Fruit fly (Drosophila melanogaster) whole organism, embryonic: Measurements from ENCODE around the gene ImpL1.

Source experiments
- Atf3 ChIP-seq: fragments of 200-800 bp; sonication (Bioruptor generic); optimal IDR thresholded peaks from 3 replicates; lab custom pipeline; 2016; ENCODE audit warnings: missing biosample characterization, missing genetic modification characterization
- Blimp-1 ChIP-seq: fragments of 200-800 bp; sonication (Bioruptor generic); optimal IDR thresholded peaks from 3 replicates; lab custom pipeline; 2018; ENCODE audit warnings: missing biosample characterization, missing genetic modification characterization, mild to moderate bottlenecking, moderate library complexity, missing genetic modification reagents
- CG14710 ChIP-seq: fragments of 200-800 bp; sonication (Bioruptor generic); optimal IDR thresholded peaks from 3 replicates; lab custom pipeline; 2019; ENCODE audit warnings: missing biosample characterization, mild to moderate bottlenecking, missing genetic modification characterization, moderate library complexity
- CG15479 ChIP-seq: fragments of 200-800 bp; sonication (Bioruptor generic); optimal IDR thresholded peaks from 3 replicates; lab custom pipeline; 2019; ENCODE audit warnings: missing biosample characterization, mild to moderate bottlenecking, missing genetic modification characterization, moderate library complexity
- CG1602 ChIP-seq: fragments of 200-800 bp; sonication (Bioruptor generic); optimal IDR thresholded peaks from 3 replicates; lab custom pipeline; 2016; ENCODE audit warnings: missing biosample characterization, missing genetic modification characterization
- CG1792 ChIP-seq: fragments of 200-800 bp; sonication (Bioruptor generic); optimal IDR thresholded peaks from 2 replicates; lab custom pipeline; 2016; ENCODE audit warnings: missing biosample characterization, missing genetic modification characterization
- CG18011 ChIP-seq: fragments of 200-800 bp; sonication (Bioruptor generic); optimal IDR thresholded peaks from 2 replicates; lab custom pipeline; 2017; ENCODE audit warnings: missing biosample characterization, missing genetic modification characterization, mild to moderate bottlenecking, moderate library complexity, missing genotype
- CG2120 ChIP-seq: fragments of 200-800 bp; sonication (Bioruptor generic); optimal IDR thresholded peaks from 3 replicates; lab custom pipeline; 2016; ENCODE audit warnings: missing biosample characterization, missing genetic modification characterization
- CG3065 ChIP-seq: fragments of 200-800 bp; sonication (Bioruptor generic); optimal IDR thresholded peaks from 2 replicates; lab custom pipeline; 2016; ENCODE audit warnings: missing biosample characterization, missing genetic modification characterization
- CG4707 ChIP-seq: fragments of 200-800 bp; sonication (Bioruptor generic); optimal IDR thresholded peaks from 2 replicates; lab custom pipeline; 2018; ENCODE audit warnings: missing biosample characterization, mild to moderate bottlenecking, missing genetic modification characterization, moderate library complexity
- CG6813 ChIP-seq: fragments of 200-800 bp; sonication (Bioruptor generic); optimal IDR thresholded peaks from 2 replicates; lab custom pipeline; 2017; ENCODE audit warnings: missing biosample characterization, missing genetic modification characterization, mild to moderate bottlenecking, moderate library complexity, missing genetic modification reagents
- CG7271 ChIP-seq: fragments of 200-800 bp; sonication (Bioruptor generic); optimal IDR thresholded peaks from 2 replicates; lab custom pipeline; 2018; ENCODE audit warnings: missing biosample characterization, mild to moderate bottlenecking, missing genetic modification characterization, moderate library complexity
- CG8924 ChIP-seq: fragments of 200-800 bp; optimal IDR thresholded peaks from 3 replicates; lab custom pipeline; 2019; ENCODE audit warnings: missing biosample characterization, mild to moderate bottlenecking, missing genetic modification characterization, moderate library complexity
- CoRest ChIP-seq: fragments of 200-800 bp; sonication (Bioruptor generic); optimal IDR thresholded peaks from 3 replicates; lab custom pipeline; 2018; ENCODE audit warnings: missing biosample characterization, mild to moderate bottlenecking, missing genetic modification characterization, moderate library complexity
- D19A ChIP-seq: fragments of 200-800 bp; optimal IDR thresholded peaks from 3 replicates; lab custom pipeline; 2019; ENCODE audit warnings: missing biosample characterization, mild to moderate bottlenecking, missing genetic modification characterization, moderate library complexity
- ERR ChIP-seq: fragments of 200-800 bp; sonication (Bioruptor generic); optimal IDR thresholded peaks from 2 replicates; lab custom pipeline; 2016; ENCODE audit warnings: missing biosample characterization, missing genetic modification characterization
- Ets65A ChIP-seq: fragments of 200-800 bp; sonication (Bioruptor generic); peaks from one replicate; lab custom pipeline; 2016; ENCODE audit warnings: missing biosample characterization, missing genetic modification characterization
- Gug ChIP-seq: fragments of 200-800 bp; sonication (Bioruptor generic); IDR thresholded peaks from 4 replicates; pipeline ENCODE4 v1.3.6; 2022; ENCODE audit warnings: missing biosample characterization, missing genetic modification characterization
- HmgZ ChIP-seq: fragments of 200-800 bp; sonication (Bioruptor generic); optimal IDR thresholded peaks from 2 replicates; lab custom pipeline; 2018; ENCODE audit warnings: missing biosample characterization, mild to moderate bottlenecking, missing genetic modification characterization
- Hr78 ChIP-seq, 2 experiments: fragments of 200-800 bp in 1 of 2; fragments of >200 bp in 1 of 2; sonication (Bioruptor generic) in 1 of 2; optimal IDR thresholded peaks; 2 replicates each; lab custom pipeline; 2017 to 2019; ENCODE audit warnings: missing biosample characterization in 2 of 2, missing genetic modification characterization in 2 of 2, mild to moderate bottlenecking in 1 of 2, moderate library complexity in 1 of 2
- Jarid2 ChIP-seq: fragments of 200-800 bp; sonication (Bioruptor generic); optimal IDR thresholded peaks from 3 replicates; lab custom pipeline; 2017; ENCODE audit warnings: mild to moderate bottlenecking, missing biosample characterization, missing genetic modification reagents, missing genetic modification characterization
- MESR4 ChIP-seq: fragments of 200-800 bp; sonication (Bioruptor generic); optimal IDR thresholded peaks from 2 replicates; lab custom pipeline; 2018; ENCODE audit warnings: missing biosample characterization, mild to moderate bottlenecking, missing genetic modification characterization, moderate library complexity
- Nf-YC ChIP-seq: fragments of 200-800 bp; optimal IDR thresholded peaks from 3 replicates; lab custom pipeline; 2019; ENCODE audit warnings: missing biosample characterization, mild to moderate bottlenecking, missing genetic modification characterization, moderate library complexity
- ato ChIP-seq: fragments of 200-800 bp; sonication (Bioruptor generic); IDR thresholded peaks from 2 replicates; pipeline ENCODE4 v1.3.6; 2022; ENCODE audit warnings: missing biosample characterization, missing genetic modification characterization; ENCODE audit not compliant: partially characterized antibody
- bsh ChIP-seq, 2 experiments: fragments of 200-800 bp; sonication (Bioruptor generic); optimal IDR thresholded peaks; 2 replicates each; lab custom pipeline; 2017 to 2018; ENCODE audit warnings: mild to moderate bottlenecking in 2 of 2, missing biosample characterization in 2 of 2, missing genetic modification characterization in 2 of 2, moderate library complexity in 1 of 2
- cad ChIP-seq: fragments of >200 bp; optimal IDR thresholded peaks from 2 replicates; lab custom pipeline; 2017; ENCODE audit warnings: missing biosample characterization, missing genetic modification characterization
- danr ChIP-seq: fragments of 200-800 bp; sonication (Bioruptor generic); IDR thresholded peaks from 2 replicates; pipeline ENCODE4 v1.3.6; 2022; ENCODE audit warnings: missing biosample characterization, missing genetic modification characterization
- dimm ChIP-seq: fragments of 200-800 bp; sonication (Bioruptor generic); IDR thresholded peaks from 2 replicates; pipeline ENCODE4 v1.3.6; 2022; ENCODE audit warnings: missing biosample characterization, missing genetic modification characterization
- exex ChIP-seq: fragments of 200-800 bp; sonication (Bioruptor generic); optimal IDR thresholded peaks from 4 replicates; lab custom pipeline; 2018; ENCODE audit warnings: missing biosample characterization, mild to moderate bottlenecking, missing genetic modification characterization, moderate library complexity
- eyg ChIP-seq: fragments of 200-800 bp; sonication (Bioruptor generic); optimal IDR thresholded peaks from 3 replicates; lab custom pipeline; 2016; ENCODE audit warnings: missing biosample characterization, missing genetic modification characterization
- fru ChIP-seq: fragments of >200 bp; optimal IDR thresholded peaks from 2 replicates; lab custom pipeline; 2017
- phol ChIP-seq: fragments of 200-800 bp; sonication (Bioruptor generic); optimal IDR thresholded peaks from 3 replicates; lab custom pipeline; 2018; ENCODE audit warnings: missing biosample characterization, mild to moderate bottlenecking, missing genetic modification characterization, moderate library complexity
- pita ChIP-seq: fragments of 200-800 bp; sonication (Bioruptor generic); optimal IDR thresholded peaks from 2 replicates; lab custom pipeline; 2017; ENCODE audit warnings: missing biosample characterization, mild to moderate bottlenecking, missing genetic modification characterization
- ranshi ChIP-seq: fragments of 200-800 bp; sonication (Bioruptor generic); IDR thresholded peaks from 2 replicates; pipeline ENCODE4 v1.3.6; 2022; ENCODE audit warnings: missing biosample characterization, missing genetic modification characterization
- stwl ChIP-seq: fragments of 200-800 bp; sonication (Bioruptor generic); optimal IDR thresholded peaks from 3 replicates; lab custom pipeline; 2018; ENCODE audit warnings: missing biosample characterization, mild to moderate bottlenecking, missing genetic modification characterization, moderate library complexity
- tll ChIP-seq, 2 experiments: fragments of 200-800 bp in 1 of 2; fragments of >200 bp in 1 of 2; sonication (Bioruptor generic) in 1 of 2; optimal IDR thresholded peaks; 2 replicates each; lab custom pipeline; 2017 to 2019; ENCODE audit warnings: missing biosample characterization in 2 of 2, missing genetic modification characterization in 2 of 2, mild to moderate bottlenecking in 1 of 2, moderate library complexity in 1 of 2
- twi ChIP-seq: fragments of 200-800 bp; optimal IDR thresholded peaks from 2 replicates; lab custom pipeline; 2019; ENCODE audit warnings: missing biosample characterization, mild to moderate bottlenecking, missing genetic modification characterization, moderate library complexity
- vvl ChIP-seq: fragments of 200-800 bp; sonication (Bioruptor generic); IDR thresholded peaks from 2 replicates; pipeline ENCODE4 v1.3.6; 2022; ENCODE audit warnings: missing biosample characterization, missing genetic modification characterization
- z ChIP-seq: fragments of 200-800 bp; sonication (Bioruptor generic); IDR thresholded peaks from 3 replicates; pipeline ENCODE4 v1.3.6; 2022; ENCODE audit warnings: missing biosample characterization, missing genetic modification characterization
- zen ChIP-seq: fragments of 200-800 bp; sonication (Bioruptor generic); optimal IDR thresholded peaks from 3 replicates; lab custom pipeline; 2018; ENCODE audit warnings: missing biosample characterization, mild to moderate bottlenecking, missing genetic modification characterization, moderate library complexity

ImpL1 gene

DNA sequence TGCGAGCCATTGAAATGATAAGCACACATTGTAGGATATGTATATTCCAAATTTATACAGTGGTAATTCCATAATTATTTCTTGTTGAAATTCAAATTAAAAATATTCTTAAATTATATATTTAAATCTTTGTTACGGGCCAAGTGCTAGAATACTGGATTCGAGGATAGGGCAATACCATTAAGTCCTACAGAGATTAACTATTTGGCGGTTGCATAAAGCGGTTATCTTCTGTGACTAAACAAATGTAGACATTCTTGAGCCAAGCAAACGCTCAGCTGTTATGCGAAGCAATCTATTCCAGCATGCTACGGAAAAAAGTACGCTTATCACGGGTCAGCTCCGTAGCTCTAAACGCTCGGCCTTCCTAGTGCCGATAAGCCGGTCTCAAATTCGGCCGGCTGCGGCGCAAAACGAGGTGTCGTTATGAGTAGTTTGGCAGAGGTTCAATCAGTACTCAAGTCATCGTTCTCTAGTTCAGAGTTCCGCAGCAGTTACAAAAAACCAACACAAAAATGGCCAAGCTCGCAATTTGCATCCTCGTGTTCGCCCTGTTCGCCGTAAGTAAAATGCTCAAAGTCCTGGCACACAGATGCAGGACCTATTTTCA, 26.4 kb upstream of the ImpL1 start, which contains the start of gene Nplp2 (continued):
- no peak for TF ChIP-seq CG4707
- no peak for TF ChIP-seq eyg (GFP tag; lab: Kevin White, UChicago)
- TF ChIP-seq dimm (GFP tag; lab: Robert Waterston, UW), result 0 out of 2 replicates have a peak, but pooled peaks have one; percentile 13

DNA sequence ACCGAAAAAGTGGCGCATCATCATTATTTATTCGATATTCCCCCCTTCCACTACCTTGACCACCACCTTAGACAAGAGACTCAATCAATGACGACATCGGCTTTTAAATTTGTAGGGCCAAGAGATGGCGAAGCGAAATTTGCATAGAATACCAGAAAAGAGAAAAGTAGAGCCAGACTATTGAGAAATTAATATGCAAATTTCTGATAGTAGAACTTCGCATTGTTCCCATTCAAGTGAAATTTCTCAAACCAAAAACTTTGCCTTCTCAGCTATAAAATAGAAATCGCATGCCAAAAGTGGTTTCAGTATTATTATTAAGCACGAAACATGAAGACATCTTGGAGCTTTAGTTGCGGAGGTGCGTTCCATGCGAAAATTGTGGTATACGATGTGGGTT, 4.9 kb upstream of the ImpL1 start, which contains the start of gene CG14111:
Gene CG14111 (plus strand): TSS at position 301 of the 400 bp plus-strand sequence.
- TF ChIP-seq Ets65A (GFP tag; lab: Kevin White, UChicago) (peak; percentile 0), CG6813 (GFP tag; lab: Kevin White, UChicago) (no peak), fru (lab: Kevin White, UChicago) (no peak)

DNA sequence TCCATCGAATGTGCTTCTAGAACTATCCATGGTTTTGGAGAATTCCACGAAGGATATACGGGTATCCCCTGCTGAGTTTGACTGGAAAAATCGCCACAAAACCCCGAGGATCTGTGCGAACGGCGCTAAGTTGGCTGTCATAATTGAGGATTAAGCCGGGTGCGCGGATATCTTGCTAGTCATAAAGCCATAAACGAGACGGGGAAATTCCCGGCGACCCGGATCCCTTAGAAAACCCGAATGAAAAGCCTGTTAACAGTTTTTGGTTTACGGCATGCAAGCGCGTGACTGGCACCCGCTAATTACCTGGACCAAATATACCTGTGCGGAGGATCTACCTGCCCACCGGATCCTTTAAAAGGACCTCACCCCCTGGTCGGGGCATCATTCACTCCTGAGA, 4.4 kb upstream of the ImpL1 start, which contains the start of gene SNCF:
Gene SNCF (plus strand): TSS at position 382 of the 400 bp plus-strand sequence.
- TF ChIP-seq CG15479 (GFP tag; lab: Kevin White, UChicago) (peak; percentile 49), cad (GFP tag; lab: Kevin White, UChicago) (peak; percentile 99), tll (GFP tag; optimal IDR thresholded peaks at IDR 0.05; lab: Kevin White, UChicago) (peak in 1 of 2 experiments; percentile 87), ranshi (GFP tag; lab: Robert Waterston, UW) (no peak), CG7271 (tag; lab: Kevin White, UChicago) (peak; percentile 70), twi (tag; lab: Kevin White, UChicago) (peak; percentile 54), zen (peak; percentile 98), bsh (GFP tag; optimal IDR thresholded peaks at IDR 0.05; lab: Kevin White, UChicago) (no peak)

DNA sequence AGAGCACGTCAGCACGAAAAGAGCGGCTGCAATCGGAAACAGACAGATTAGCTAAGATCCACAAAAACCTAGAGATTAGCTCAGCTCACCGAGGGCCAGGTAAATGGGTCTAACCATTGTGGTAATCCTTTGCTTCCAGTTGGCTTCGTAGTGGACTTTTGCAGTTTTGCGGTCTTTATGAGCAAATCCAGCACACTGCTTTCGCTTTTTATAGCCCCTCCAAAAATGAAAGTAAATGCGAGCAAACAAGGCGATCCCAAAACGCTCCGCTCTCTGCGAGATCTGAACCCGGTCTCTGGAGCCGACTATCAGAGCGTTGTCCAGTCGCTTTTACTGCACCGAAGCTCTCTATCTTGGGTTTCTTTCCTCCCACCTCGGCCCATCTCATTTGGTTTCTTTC, 1.4 kb upstream of the ImpL1 start, which contains the start of gene CG14107:
Gene CG14107 (minus strand): TSS at position 187 of the 400 bp plus-strand sequence.
- peak; percentile 98 for TF ChIP-seq Blimp-1 (GFP tag; lab: Kevin White, UChicago)
- peak; percentile 26 for TF ChIP-seq Ets65A (GFP tag; lab: Kevin White, UChicago)
- no peak for TF ChIP-seq Gug (GFP tag; lab: Robert Waterston, UW)
- no peak for TF ChIP-seq CG2120 (GFP tag; lab: Kevin White, UChicago)

DNA sequence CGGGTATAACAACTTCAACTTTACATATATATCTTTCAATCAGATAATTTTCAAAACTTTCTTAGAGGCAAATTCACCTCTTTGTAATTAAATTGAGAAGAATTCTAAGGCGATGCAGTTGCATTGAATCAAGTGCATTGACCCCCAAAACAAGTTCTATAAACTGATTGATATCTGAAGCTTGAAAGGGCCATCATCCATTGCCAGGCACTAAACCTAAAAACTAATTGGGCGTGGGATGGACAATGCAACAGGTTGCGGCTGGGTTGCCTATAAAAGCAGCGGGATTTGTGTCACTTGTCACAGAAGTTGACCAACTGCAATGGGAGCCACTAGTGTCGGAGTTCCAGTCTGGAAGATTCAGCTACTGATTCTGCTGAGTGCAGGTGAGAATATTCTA, 1.9 kb downstream of the ImpL1 start, which contains the start of gene CG14110:
Gene CG14110 (plus strand): TSS at position 301 of the 400 bp plus-strand sequence.
- TF ChIP-seq exex (tag; lab: Kevin White, UChicago) (no peak), danr (GFP tag; lab: Robert Waterston, UW) (no peak), Jarid2 (GFP tag; lab: Kevin White, UChicago) (no peak), CG1602 (GFP tag; lab: Kevin White, UChicago) (no peak), D19A (no peak), HmgZ (tag; lab: Kevin White, UChicago) (no peak), CG18011 (GFP tag; lab: Kevin White, UChicago) (no peak), Hr78 (GFP tag; optimal IDR thresholded peaks at IDR 0.05; lab: Kevin White, UChicago) (no peak), CG3065 (GFP tag; lab: Kevin White, UChicago) (no peak)

DNA sequence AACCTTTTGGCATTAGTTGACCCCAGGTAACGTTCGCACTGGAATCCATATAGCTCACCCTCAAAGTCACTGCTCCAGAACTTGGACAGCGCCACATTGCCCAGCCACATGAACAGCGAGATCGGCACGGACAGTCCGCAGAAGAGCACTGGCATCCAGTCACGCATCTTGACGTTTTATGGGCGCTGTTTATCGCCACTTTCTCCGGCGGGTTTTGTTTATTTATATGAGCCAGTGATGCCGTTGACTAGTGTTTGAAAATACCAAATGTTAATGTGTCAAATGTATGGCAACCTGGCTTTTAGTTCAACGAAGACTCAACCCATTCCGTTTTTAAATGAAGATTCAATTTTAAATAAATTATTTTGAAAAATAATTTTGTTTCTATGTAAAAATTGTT, 5.0 kb downstream of the ImpL1 start, which contains the start of gene CG10171:
Gene CG10171 (minus strand): TSS at position 300 of the 400 bp plus-strand sequence.
- TF ChIP-seq Blimp-1 (GFP tag; lab: Kevin White, UChicago) (peak; percentile 50), MESR4 (GFP tag; lab: Kevin White, UChicago) (peak; percentile 39), Atf3 (GFP tag; lab: Kevin White, UChicago) (no peak), ERR (GFP tag; lab: Kevin White, UChicago) (no peak), stwl (tag; lab: Kevin White, UChicago) (peak; percentile 85), CoRest (tag; lab: Kevin White, UChicago) (peak; percentile 27), vvl (GFP tag; lab: Robert Waterston, UW) (peak; percentile 53), CG8924 (tag; lab: Kevin White, UChicago) (peak; percentile 24), CG14710 (tag; lab: Kevin White, UChicago) (peak; percentile 44), CG1792 (GFP tag; lab: Kevin White, UChicago) (no peak), z (GFP tag; lab: Robert Waterston, UW) (no peak), ato (GFP tag; lab: Robert Waterston, UW) (no peak), Nf-YC (tag; lab: Kevin White, UChicago) (peak; percentile 0), phol (tag; lab: Kevin White, UChicago) (peak; percentile 11), pita (GFP tag; lab: Kevin White, UChicago) (peak; percentile 41)
